Worm (Caenorhabditis elegans): ENCODE results near the gene F45F2.9.

ce11 chrV:8548989-8549388, 35.7 kb upstream of the F45F2.9 start, which contains the start of gene stdh-4:
- TF ChIP-seq flt-1 (GFP tag; IDR thresholded peaks at IDR 0.05) (no peak), ztf-23 (GFP tag; IDR thresholded peaks at IDR 0.05) (no peak), cog-1 (tag; optimal IDR thresholded peaks at IDR 0.05) (no peak), klf-2 (GFP tag; conservative IDR thresholded peaks at IDR 0.05) (no peak), T22C8.4 (GFP tag; IDR thresholded peaks at IDR 0.05) (no peak), ref-1 (GFP tag; conservative IDR thresholded peaks at IDR 0.05) (no peak)

All from whole organism, midembryonic.